Worm (Caenorhabditis elegans): ENCODE measurements around the gene F16G10.9.

- TF ChIP-seq nhr-76 (tag; optimal IDR thresholded peaks at IDR 0.05), result no peak
- TF ChIP-seq sptf-1 (tag; optimal IDR thresholded peaks at IDR 0.05), result no peak
- no peak for TF ChIP-seq ceh-39 (tag; optimal IDR thresholded peaks at IDR 0.05)
- no peak for TF ChIP-seq mep-1 (tag; optimal IDR thresholded peaks at IDR 0.05)
- TF ChIP-seq ces-1 (GFP tag; optimal IDR thresholded peaks at IDR 0.05), result no peak
- no peak for TF ChIP-seq ztf-11 (tag; optimal IDR thresholded peaks at IDR 0.05)
- no peak for TF ChIP-seq sem-2 (GFP tag; optimal IDR thresholded peaks at IDR 0.05)
- no peak for TF ChIP-seq snpc-4 (tag; optimal IDR thresholded peaks at IDR 0.05)
- no peak for TF ChIP-seq elt-3 (tag; optimal IDR thresholded peaks at IDR 0.05)
- TF ChIP-seq nhr-12 (tag; optimal IDR thresholded peaks at IDR 0.05), result no peak
- TF ChIP-seq elt-1 (tag; optimal IDR thresholded peaks at IDR 0.05; ENCODE audit: borderline replicate concordance, insufficient read depth), result no peak
Observed at ce11 chrII:2366623-2367365, 18.6 kb downstream of the F16G10.9 start, which contains the start of the genes F43C11.12 and F16G10.5.
